Worm (Caenorhabditis elegans) whole organism, L4/young adult: ENCODE results near the gene tsp-8.

Source experiments
- W03F9.2 ChIP-seq: fragments of 150-350 bp; optimal IDR thresholded peaks from 2 replicates; lab custom pipeline; 2014; ENCODE audit warnings: missing biosample characterization, missing genetic modification characterization
- dao-5 ChIP-seq: sonication (generic microtip); optimal IDR thresholded peaks from 2 replicates; lab custom pipeline; 2016; ENCODE audit warnings: missing genotype, missing genetic modification characterization, moderate library complexity, missing compliant biosample characterization
- him-1 ChIP-seq: sonication (generic microtip); optimal IDR thresholded peaks from 2 replicates; lab custom pipeline; 2016; ENCODE audit warnings: missing genotype, missing genetic modification reagents, missing genetic modification characterization, missing compliant biosample characterization

- TF ChIP-seq him-1 (tag; lab: Kevin White, UChicago), result no peak
- TF ChIP-seq W03F9.2 (tag; lab: Kevin White, UChicago), result no peak
- TF ChIP-seq dao-5 (tag; lab: Kevin White, UChicago), result no peak
Observed at ce11 chrX:14704933-14705332, 24.4 kb downstream of the tsp-8 start.
